Worm (Caenorhabditis elegans) whole organism, L1 larva: ENCODE results near the gene rgs-10.

Source experiments
- C04F5.9 ChIP-seq: sonication (generic microtip); optimal IDR thresholded peaks from 2 replicates; lab custom pipeline; 2016; ENCODE audit warnings: missing genetic modification characterization, missing compliant biosample characterization
- C16A3.4 ChIP-seq: fragments of 150-350 bp; optimal IDR thresholded peaks from 2 replicates; lab custom pipeline; 2014; ENCODE audit warnings: missing biosample characterization, missing genetic modification characterization
- F16B12.6 ChIP-seq: fragments of 150-350 bp; optimal IDR thresholded peaks from 2 replicates; lab custom pipeline; 2014; ENCODE audit warnings: missing biosample characterization, missing genetic modification characterization
- Y116A8C.19 ChIP-seq: sonication (generic microtip); optimal IDR thresholded peaks from 2 replicates; lab custom pipeline; 2016; ENCODE audit warnings: missing compliant biosample characterization, missing genetic modification characterization, borderline replicate concordance
- aha-1 ChIP-seq: fragments of 150-350 bp; optimal IDR thresholded peaks from 2 replicates; lab custom pipeline; 2014; ENCODE audit warnings: missing biosample characterization, missing genetic modification characterization
- alr-1 ChIP-seq: fragments of 200-800 bp; sonication (Bioruptor generic); optimal IDR thresholded peaks from 2 replicates; lab custom pipeline; 2018; ENCODE audit warnings: borderline replicate concordance, mild to moderate bottlenecking, missing genetic modification characterization, missing compliant biosample characterization
- aly-2 ChIP-seq: fragments of 150-350 bp; optimal IDR thresholded peaks from 2 replicates; lab custom pipeline; 2014; ENCODE audit warnings: missing biosample characterization, missing genetic modification characterization
- blmp-1 ChIP-seq: fragments of 150-350 bp; optimal IDR thresholded peaks from 2 replicates; lab custom pipeline; 2014; ENCODE audit warnings: missing biosample characterization, missing genetic modification characterization
- ceh-63 ChIP-seq: fragments of 200-800 bp; sonication (Bioruptor generic); optimal IDR thresholded peaks from 2 replicates; lab custom pipeline; 2018; ENCODE audit warnings: mild to moderate bottlenecking, missing genetic modification characterization, missing compliant biosample characterization
- ceh-8 ChIP-seq: fragments of 200-800 bp; sonication (Bioruptor generic); optimal IDR thresholded peaks from 2 replicates; lab custom pipeline; 2018; ENCODE audit warnings: mild to moderate bottlenecking, missing genetic modification characterization, moderate library complexity, missing compliant biosample characterization
- ceh-82 ChIP-seq, 3 experiments: fragments of 150-350 bp in 1 of 3; sonication (generic microtip) in 2 of 3; optimal IDR thresholded peaks; 2 replicates each; lab custom pipeline; 2014 to 2017; ENCODE audit warnings: missing biosample characterization in 3 of 3, missing genetic modification characterization in 3 of 3
- ces-1 ChIP-seq: fragments of 150-350 bp; optimal IDR thresholded peaks from 2 replicates; lab custom pipeline; 2014; ENCODE audit warnings: missing biosample characterization, missing genetic modification reagents, missing genetic modification characterization
- dpl-1 ChIP-seq, 3 experiments: fragments of 150-350 bp in 2 of 3; sonication (generic microtip) in 1 of 3; optimal IDR thresholded peaks; 2 replicates each; lab custom pipeline; 2014 to 2017; ENCODE audit warnings: missing biosample characterization in 3 of 3, missing genetic modification characterization in 3 of 3, missing genetic modification reagents in 3 of 3
- dsc-1 ChIP-seq: sonication (generic microtip); optimal IDR thresholded peaks from 2 replicates; lab custom pipeline; 2016; ENCODE audit warnings: mild to moderate bottlenecking, missing genetic modification characterization, missing compliant biosample characterization
- efl-3 ChIP-seq: fragments of 200-800 bp; sonication (Bioruptor generic); optimal IDR thresholded peaks from 2 replicates; lab custom pipeline; 2018; ENCODE audit warnings: mild to moderate bottlenecking, missing genetic modification characterization, missing compliant biosample characterization
- egl-27 ChIP-seq, 2 experiments: fragments of 150-350 bp in 1 of 2; sonication (generic microtip); optimal IDR thresholded peaks; 3 replicates each; lab custom pipeline; 2017 to 2018; ENCODE audit warnings: missing biosample characterization in 2 of 2, missing genetic modification characterization in 2 of 2, missing genetic modification reagents in 2 of 2
- fos-1 ChIP-seq: fragments of 150-350 bp; optimal IDR thresholded peaks from 2 replicates; lab custom pipeline; 2014; ENCODE audit warnings: missing biosample characterization, missing genetic modification characterization
- grh-1 ChIP-seq: fragments of 200-800 bp; sonication (Bioruptor generic); IDR thresholded peaks from 2 replicates; pipeline ENCODE4 v1.3.6; 2022; ENCODE audit warnings: missing genetic modification reagents, missing genetic modification characterization, missing compliant biosample characterization
- jun-1 ChIP-seq: fragments of 150-350 bp; optimal IDR thresholded peaks from 2 replicates; lab custom pipeline; 2014; ENCODE audit warnings: missing biosample characterization, missing genetic modification reagents, missing genetic modification characterization
- lin-13 ChIP-seq: fragments of 150-350 bp; optimal IDR thresholded peaks from 2 replicates; lab custom pipeline; 2014; ENCODE audit warnings: missing biosample characterization, missing genetic modification reagents, missing genetic modification characterization
- lin-14 ChIP-seq: fragments of 200-800 bp; sonication (Bioruptor generic); optimal IDR thresholded peaks from 2 replicates; lab custom pipeline; 2018; ENCODE audit warnings: mild to moderate bottlenecking, missing genetic modification characterization, moderate library complexity, missing compliant biosample characterization
- lin-39 ChIP-seq: fragments of 150-350 bp; optimal IDR thresholded peaks from 2 replicates; lab custom pipeline; 2014; ENCODE audit warnings: missing biosample characterization, missing genetic modification reagents, missing genetic modification characterization
- lir-3 ChIP-seq: sonication (generic microtip); optimal IDR thresholded peaks from 2 replicates; lab custom pipeline; 2016; ENCODE audit warnings: mild to moderate bottlenecking, missing genetic modification characterization, moderate library complexity, missing compliant biosample characterization; ENCODE audit not compliant: poor library complexity
- mep-1 ChIP-seq: fragments of 150-350 bp; optimal IDR thresholded peaks from 2 replicates; lab custom pipeline; 2014; ENCODE audit warnings: missing biosample characterization, missing genetic modification characterization
- nhr-237 ChIP-seq: fragments of 150-350 bp; optimal IDR thresholded peaks from 2 replicates; lab custom pipeline; 2014; ENCODE audit warnings: missing biosample characterization, missing genetic modification characterization
- nhr-47 ChIP-seq: sonication (generic microtip); optimal IDR thresholded peaks from 2 replicates; lab custom pipeline; 2016; ENCODE audit warnings: mild to moderate bottlenecking, missing genetic modification characterization, moderate library complexity, missing compliant biosample characterization
- nhr-71 ChIP-seq: sonication (generic microtip); optimal IDR thresholded peaks from 2 replicates; lab custom pipeline; 2016; ENCODE audit warnings: mild to moderate bottlenecking, missing genetic modification characterization, moderate library complexity, missing compliant biosample characterization
- nhr-77 ChIP-seq: fragments of 150-350 bp; optimal IDR thresholded peaks from 2 replicates; lab custom pipeline; 2014; ENCODE audit warnings: missing biosample characterization, missing genetic modification characterization
- nhr-85 ChIP-seq: sonication (generic microtip); peaks from one replicate; lab custom pipeline; 2016; ENCODE audit warnings: missing genetic modification characterization, inconsistent platforms, missing compliant biosample characterization
- nhr-90 ChIP-seq: sonication (generic microtip); optimal IDR thresholded peaks from 2 replicates; lab custom pipeline; 2016; ENCODE audit warnings: mild to moderate bottlenecking, missing genetic modification characterization, missing compliant biosample characterization; ENCODE audit not compliant: poor library complexity
- pqm-1 ChIP-seq: sonication (generic microtip); optimal IDR thresholded peaks from 3 replicates; lab custom pipeline; 2017; ENCODE audit warnings: missing biosample characterization, missing genetic modification characterization
- snpc-4 ChIP-seq: fragments of 150-350 bp; optimal IDR thresholded peaks from 2 replicates; lab custom pipeline; 2014; ENCODE audit warnings: missing biosample characterization, missing genetic modification characterization
- sox-4 ChIP-seq: sonication (generic microtip); optimal IDR thresholded peaks from 2 replicates; lab custom pipeline; 2016; ENCODE audit warnings: missing genetic modification characterization, missing compliant biosample characterization
- sptf-1 ChIP-seq: fragments of 150-350 bp; optimal IDR thresholded peaks from 2 replicates; lab custom pipeline; 2014; ENCODE audit warnings: missing biosample characterization, missing genetic modification characterization
- sup-37 ChIP-seq: fragments of 200-800 bp; sonication (Bioruptor generic); optimal IDR thresholded peaks from 2 replicates; lab custom pipeline; 2018; ENCODE audit warnings: mild to moderate bottlenecking, missing genetic modification characterization, missing compliant biosample characterization
- tlp-1 ChIP-seq: fragments of 150-350 bp; optimal IDR thresholded peaks from 2 replicates; lab custom pipeline; 2014; ENCODE audit warnings: missing biosample characterization, missing genetic modification characterization
- unc-30 ChIP-seq: sonication (generic microtip); optimal IDR thresholded peaks from 2 replicates; lab custom pipeline; 2017; ENCODE audit warnings: missing biosample characterization, missing genetic modification characterization
- unc-62 ChIP-seq: fragments of 150-350 bp; optimal IDR thresholded peaks from 2 replicates; lab custom pipeline; 2014; ENCODE audit warnings: missing biosample characterization, missing genetic modification reagents, missing genetic modification characterization
- unc-98 ChIP-seq: fragments of 200-800 bp; sonication (Bioruptor generic); IDR thresholded peaks from 2 replicates; pipeline ENCODE4 v1.3.6; 2022; ENCODE audit warnings: missing genetic modification characterization, missing compliant biosample characterization
- vab-15 ChIP-seq: sonication (generic microtip); optimal IDR thresholded peaks from 2 replicates; lab custom pipeline; 2017; ENCODE audit warnings: missing genotype, mild to moderate bottlenecking, missing genetic modification characterization, missing compliant biosample characterization
- zip-4 ChIP-seq: fragments of 200-800 bp; sonication (Bioruptor generic); optimal IDR thresholded peaks from 2 replicates; lab custom pipeline; 2018; ENCODE audit warnings: mild to moderate bottlenecking, missing genetic modification characterization, moderate library complexity, missing compliant biosample characterization

Gene rgs-10

ce11 chrX:14954548-14954947 is 8.0 kb upstream of the rgs-10 start, which contains the start of gene pag-3:
TSS of gene pag-3 (minus strand) at chrX:14954648.
- TF ChIP-seq ceh-63 (GFP tag; lab: Kevin White, UChicago) (no peak), snpc-4 (no peak), unc-62 (no peak), nhr-237 (no peak), nhr-47 (tag; lab: Kevin White, UChicago) (no peak), unc-98 (GFP tag; lab: Robert Waterston, UW) (no peak), sox-4 (tag; lab: Kevin White, UChicago) (no peak), nhr-85 (tag; lab: Kevin White, UChicago) (no peak), ceh-82 (tag; optimal IDR thresholded peaks at IDR 0.05; lab: Kevin White, UChicago) (no peak), lir-3 (tag; lab: Kevin White, UChicago) (no peak), Y116A8C.19 (tag; lab: Kevin White, UChicago) (no peak), nhr-90 (tag; lab: Kevin White, UChicago) (no peak), aha-1 (tag; lab: Kevin White, UChicago) (no peak), dsc-1 (tag; lab: Kevin White, UChicago) (no peak), zip-4 (no peak), ceh-8 (GFP tag; lab: Kevin White, UChicago) (no peak), jun-1 (no peak), F16B12.6 (tag; lab: Kevin White, UChicago) (no peak), C16A3.4 (tag; lab: Kevin White, UChicago) (no peak)

- no peak for TF ChIP-seq lin-13 (GFP tag; lab: Kevin White, UChicago)
- no peak for TF ChIP-seq egl-27 (tag; optimal IDR thresholded peaks at IDR 0.05; lab: Kevin White, UChicago)
- TF ChIP-seq lin-39 (tag; lab: Kevin White, UChicago): no peak
- no peak for TF ChIP-seq pqm-1
- TF ChIP-seq dsc-1 (tag; lab: Kevin White, UChicago): no peak
- TF ChIP-seq ces-1 (GFP tag; lab: Kevin White, UChicago): no peak
- no peak for TF ChIP-seq tlp-1 (tag; lab: Kevin White, UChicago)
- no peak for TF ChIP-seq vab-15
- TF ChIP-seq jun-1: no peak
- TF ChIP-seq lin-14 (GFP tag; lab: Kevin White, UChicago): no peak
- TF ChIP-seq fos-1 (tag; lab: Kevin White, UChicago): no peak
- TF ChIP-seq nhr-77: no peak
- no peak for TF ChIP-seq sup-37 (GFP tag; lab: Kevin White, UChicago)
- TF ChIP-seq unc-62: no peak
- TF ChIP-seq blmp-1: no peak
- no peak for TF ChIP-seq aly-2 (tag; lab: Kevin White, UChicago)
- no peak for TF ChIP-seq dpl-1 (GFP tag; optimal IDR thresholded peaks at IDR 0.05; lab: Kevin White, UChicago)
- no peak for TF ChIP-seq grh-1 (GFP tag; lab: Robert Waterston, UW)
Observed at ce11 chrX:14957176-14957575, 5.4 kb upstream of the rgs-10 start.

ce11 chrX:14958401-14958800 is 4.2 kb upstream of the rgs-10 start:
- no peak for TF ChIP-seq snpc-4
- TF ChIP-seq ceh-8 (GFP tag; lab: Kevin White, UChicago): no peak
- TF ChIP-seq tlp-1 (tag; lab: Kevin White, UChicago): no peak
- no peak for TF ChIP-seq mep-1
- no peak for TF ChIP-seq sptf-1 (tag; lab: Kevin White, UChicago)
- no peak for TF ChIP-seq unc-30
- no peak for TF ChIP-seq alr-1
- no peak for TF ChIP-seq nhr-71
- no peak for TF ChIP-seq dpl-1 (GFP tag; optimal IDR thresholded peaks at IDR 0.05; lab: Kevin White, UChicago)
- TF ChIP-seq nhr-77: no peak
- TF ChIP-seq aha-1 (tag; lab: Kevin White, UChicago): no peak
- TF ChIP-seq efl-3 (GFP tag; lab: Kevin White, UChicago): no peak
- no peak for TF ChIP-seq sox-4 (tag; lab: Kevin White, UChicago)
- no peak for TF ChIP-seq C04F5.9 (tag; lab: Kevin White, UChicago)
- no peak for TF ChIP-seq vab-15
- TF ChIP-seq, all 84 proteins: peak for 0
